Worm (Caenorhabditis elegans) whole organism, L2 larva: ENCODE data around the gene F47B8.8.

ENCODE experiments used
- C34F6.9 ChIP-seq: fragments of 150-350 bp; optimal IDR thresholded peaks from 2 replicates; lab custom pipeline; 2014; ENCODE audit warnings: missing biosample characterization, missing genetic modification characterization
- F13H6.1 ChIP-seq: sonication (generic microtip); optimal IDR thresholded peaks from 2 replicates; lab custom pipeline; 2016; ENCODE audit warnings: missing genetic modification characterization, missing compliant biosample characterization
- Y55F3AM.14 ChIP-seq: fragments of 200-800 bp; sonication (Bioruptor generic); optimal IDR thresholded peaks from 2 replicates; lab custom pipeline; 2018; ENCODE audit warnings: mild to moderate bottlenecking, missing genetic modification characterization, missing compliant biosample characterization
- ZK546.5 ChIP-seq: sonication (generic microtip); optimal IDR thresholded peaks from 2 replicates; lab custom pipeline; 2017; ENCODE audit warnings: missing biosample characterization, missing genetic modification characterization
- alr-1 ChIP-seq: fragments of 150-350 bp; optimal IDR thresholded peaks from 2 replicates; lab custom pipeline; 2014; ENCODE audit warnings: missing biosample characterization, missing genetic modification characterization
- ama-1 ChIP-seq: fragments of 150-350 bp; optimal IDR thresholded peaks from 2 replicates; lab custom pipeline; 2018; ENCODE audit warnings: inconsistent platforms
- blmp-1 ChIP-seq: sonication (generic microtip); optimal IDR thresholded peaks from 2 replicates; lab custom pipeline; 2017; ENCODE audit warnings: missing genetic modification characterization, mild to moderate bottlenecking, missing compliant biosample characterization, antibody characterized with exemption, moderate library complexity; ENCODE audit not compliant: insufficient read depth
- dmd-4 ChIP-seq: sonication (generic microtip); optimal IDR thresholded peaks from 2 replicates; lab custom pipeline; 2017; ENCODE audit warnings: missing biosample characterization, missing genetic modification characterization
- egl-27 ChIP-seq: sonication (generic microtip); optimal IDR thresholded peaks from 3 replicates; lab custom pipeline; 2017; ENCODE audit warnings: missing biosample characterization, missing genetic modification reagents, missing genetic modification characterization
- elt-1 ChIP-seq: fragments of 150-350 bp; optimal IDR thresholded peaks from 2 replicates; lab custom pipeline; 2014; ENCODE audit warnings: missing biosample characterization, missing genetic modification characterization
- fos-1 ChIP-seq: fragments of 150-350 bp; optimal IDR thresholded peaks from 2 replicates; lab custom pipeline; 2014; ENCODE audit warnings: missing biosample characterization, missing genetic modification characterization
- lin-11 ChIP-seq: fragments of 150-350 bp; sonication (generic microtip); optimal IDR thresholded peaks from 2 replicates; lab custom pipeline; 2014; ENCODE audit warnings: missing biosample characterization, missing genetic modification characterization, inconsistent platforms, mixed read lengths
- lin-39 ChIP-seq: fragments of 150-350 bp; optimal IDR thresholded peaks from 2 replicates; lab custom pipeline; 2014; ENCODE audit warnings: missing biosample characterization, missing genetic modification reagents, missing genetic modification characterization
- lsy-2 ChIP-seq, 2 experiments: fragments of 150-350 bp in 1 of 2; sonication (generic microtip) in 1 of 2; optimal IDR thresholded peaks; 2 replicates each; lab custom pipeline; 2014 to 2017; ENCODE audit warnings: missing biosample characterization in 2 of 2, missing genetic modification characterization in 2 of 2
- mab-5 ChIP-seq: fragments of 150-350 bp; optimal IDR thresholded peaks from 2 replicates; lab custom pipeline; 2014; ENCODE audit warnings: missing biosample characterization, missing genetic modification characterization
- mbf-1 ChIP-seq: sonication (generic microtip); optimal IDR thresholded peaks from 2 replicates; lab custom pipeline; 2017; ENCODE audit warnings: missing biosample characterization, missing genetic modification characterization
- nhr-10 ChIP-seq: sonication (generic microtip); optimal IDR thresholded peaks from 2 replicates; lab custom pipeline; 2017; ENCODE audit warnings: missing biosample characterization, missing genetic modification characterization
- nhr-11 ChIP-seq: fragments of 150-350 bp; optimal IDR thresholded peaks from 2 replicates; lab custom pipeline; 2014; ENCODE audit warnings: missing biosample characterization, missing genetic modification characterization
- nhr-12 ChIP-seq: fragments of 150-350 bp; optimal IDR thresholded peaks from 2 replicates; lab custom pipeline; 2014; ENCODE audit warnings: missing biosample characterization, missing genetic modification characterization
- nhr-129 ChIP-seq: fragments of 150-350 bp; optimal IDR thresholded peaks from 2 replicates; lab custom pipeline; 2014; ENCODE audit warnings: missing biosample characterization, missing genetic modification characterization
- nhr-21 ChIP-seq: fragments of 150-350 bp; optimal IDR thresholded peaks from 2 replicates; lab custom pipeline; 2014; ENCODE audit warnings: missing biosample characterization, missing genetic modification characterization
- nhr-237 ChIP-seq: fragments of 150-350 bp; optimal IDR thresholded peaks from 2 replicates; lab custom pipeline; 2014; ENCODE audit warnings: missing biosample characterization, missing genetic modification characterization
- nhr-25 ChIP-seq: fragments of 150-350 bp; sonication (generic microtip); optimal IDR thresholded peaks from 3 replicates; lab custom pipeline; 2014; ENCODE audit warnings: missing biosample characterization, missing genetic modification characterization
- nhr-77 ChIP-seq: fragments of 150-350 bp; optimal IDR thresholded peaks from 2 replicates; lab custom pipeline; 2014; ENCODE audit warnings: missing biosample characterization, missing genetic modification characterization
- sem-4 ChIP-seq: fragments of 150-350 bp; optimal IDR thresholded peaks from 2 replicates; lab custom pipeline; 2014; ENCODE audit warnings: missing biosample characterization, missing genetic modification reagents, missing genetic modification characterization
- skn-1 ChIP-seq: sonication (generic microtip); optimal IDR thresholded peaks from 2 replicates; lab custom pipeline; 2017; ENCODE audit warnings: missing biosample characterization, missing genetic modification characterization
- sma-3 ChIP-seq: sonication (generic microtip); optimal IDR thresholded peaks from 2 replicates; lab custom pipeline; 2016; ENCODE audit warnings: missing genetic modification reagents, missing genetic modification characterization, missing compliant biosample characterization
- snpc-4 ChIP-seq: fragments of 150-350 bp; optimal IDR thresholded peaks from 2 replicates; lab custom pipeline; 2014; ENCODE audit warnings: missing biosample characterization, missing genetic modification characterization
- unc-55 ChIP-seq: fragments of 150-350 bp; sonication (generic microtip); optimal IDR thresholded peaks from 3 replicates; lab custom pipeline; 2014; ENCODE audit warnings: missing biosample characterization, missing genetic modification reagents, missing genetic modification characterization
- unc-62 ChIP-seq: fragments of 150-350 bp; optimal IDR thresholded peaks from 2 replicates; lab custom pipeline; 2014; ENCODE audit warnings: missing biosample characterization, missing genetic modification reagents, missing genetic modification characterization
- zag-1 ChIP-seq: fragments of 150-350 bp; optimal IDR thresholded peaks from 2 replicates; lab custom pipeline; 2014; ENCODE audit warnings: missing biosample characterization, missing genetic modification characterization
- ztf-1 ChIP-seq: fragments of 200-800 bp; sonication (Bioruptor generic); conservative IDR thresholded peaks from 2 replicates; pipeline ENCODE4 v1.3.6; 2022; ENCODE audit warnings: missing genetic modification characterization, missing compliant biosample characterization
- ztf-11 ChIP-seq: sonication (generic microtip); optimal IDR thresholded peaks from 2 replicates; lab custom pipeline; 2017; ENCODE audit warnings: missing biosample characterization, missing genetic modification characterization
- ztf-4 ChIP-seq: fragments of 150-350 bp; optimal IDR thresholded peaks from 2 replicates; lab custom pipeline; 2014; ENCODE audit warnings: missing biosample characterization, missing genetic modification characterization

F47B8.8 gene

DNA sequence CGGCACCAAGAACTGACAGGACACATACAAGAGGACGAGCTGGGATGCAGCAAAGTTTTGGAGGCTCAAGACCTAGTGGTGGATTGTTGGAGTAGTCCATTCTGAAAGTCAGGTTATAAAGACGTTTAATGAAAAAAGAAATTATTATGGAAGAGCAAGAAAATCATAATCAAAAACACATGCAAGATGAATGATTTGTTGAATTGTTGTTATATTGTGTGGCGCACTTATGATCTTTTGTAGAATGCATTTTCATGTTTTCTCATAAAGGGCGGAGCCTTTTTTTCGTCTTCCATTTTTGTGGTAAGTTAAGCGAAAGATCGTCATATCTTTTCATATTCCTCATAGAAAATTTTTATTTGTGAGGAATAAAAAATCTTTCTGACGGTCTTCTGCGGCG is 15.0 kb upstream of the F47B8.8 start, which contains the start of gene F47B8.2:
TSS of gene F47B8.2 (minus strand) at position 101 of the 400 bp plus-strand sequence.
- no peak for TF ChIP-seq mab-5 (tag; lab: Kevin White, UChicago)
- no peak for TF ChIP-seq snpc-4 (tag; lab: Kevin White, UChicago)
- no peak for TF ChIP-seq ztf-1 (GFP tag; lab: Robert Waterston, UW)
- no peak for TF ChIP-seq nhr-12
- no peak for TF ChIP-seq skn-1 (tag; lab: Kevin White, UChicago)
- no peak for TF ChIP-seq nhr-25
- no peak for TF ChIP-seq mbf-1 (tag; lab: Kevin White, UChicago)
- TF ChIP-seq ztf-11 (tag; lab: Kevin White, UChicago), result no peak
- TF ChIP-seq F13H6.1 (tag; lab: Kevin White, UChicago), result no peak
- TF ChIP-seq unc-55 (GFP tag; lab: Kevin White, UChicago), result no peak
- TF ChIP-seq ZK546.5 (tag; lab: Kevin White, UChicago), result no peak
- no peak for TF ChIP-seq nhr-21 (tag; lab: Kevin White, UChicago)
- TF ChIP-seq nhr-77 (tag; lab: Kevin White, UChicago), result no peak
- TF ChIP-seq sma-3 (GFP tag; lab: Kevin White, UChicago), result no peak
- no peak for TF ChIP-seq nhr-10 (tag; lab: Kevin White, UChicago)
- no peak for TF ChIP-seq blmp-1 (tag; lab: Kevin White, UChicago)
- no peak for TF ChIP-seq dmd-4
- TF ChIP-seq alr-1, result no peak
- TF ChIP-seq egl-27 (tag; lab: Kevin White, UChicago), result no peak
- no peak for TF ChIP-seq lin-39 (tag; lab: Kevin White, UChicago)

ce11 chrV:14317204-14317603 is 14.3 kb upstream of the F47B8.8 start:
- TF ChIP-seq unc-55 (GFP tag; lab: Kevin White, UChicago) (peak; percentile 19), elt-1 (tag; lab: Kevin White, UChicago) (no peak), F13H6.1 (tag; lab: Kevin White, UChicago) (no peak), nhr-129 (tag; lab: Kevin White, UChicago) (peak; percentile 40), C34F6.9 (peak; percentile 7)

DNA sequence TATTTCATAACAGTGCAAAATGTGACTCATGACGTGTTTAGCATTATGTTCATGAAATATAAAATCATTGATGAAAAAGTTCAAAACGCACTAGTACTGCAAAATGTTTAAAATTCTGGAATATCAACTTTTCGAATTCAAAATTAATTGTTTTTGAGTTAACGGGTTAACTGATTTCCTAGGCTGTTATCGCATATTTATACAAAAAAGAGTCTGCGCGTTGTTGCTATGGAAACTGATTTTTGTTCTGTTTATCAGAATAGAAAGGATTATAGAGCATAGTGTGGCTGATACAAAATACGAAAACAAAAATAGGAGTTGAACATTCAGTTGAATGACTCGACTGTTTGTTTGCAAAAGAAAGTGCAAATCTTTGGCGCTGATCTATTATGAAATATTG is 13.9 kb upstream of the F47B8.8 start:
- TF ChIP-seq egl-27 (tag; lab: Kevin White, UChicago) (no peak), fos-1 (no peak), unc-62 (no peak), lin-11 (tag; lab: Kevin White, UChicago) (no peak), nhr-129 (tag; lab: Kevin White, UChicago) (no peak), nhr-12 (no peak), F13H6.1 (tag; lab: Kevin White, UChicago) (no peak), ztf-1 (GFP tag; lab: Robert Waterston, UW) (no peak)

ce11 chrV:14319101-14319781 is 12.3 kb upstream of the F47B8.8 start, which contains the start of gene F47B8.13:
Gene F47B8.13 (minus strand): TSS chrV:14319731.
- no peak for TF ChIP-seq ztf-1 (GFP tag; lab: Robert Waterston, UW)
- TF ChIP-seq nhr-11, result no peak
- no peak for TF ChIP-seq sem-4 (tag; lab: Kevin White, UChicago)
- no peak for TF ChIP-seq snpc-4 (tag; lab: Kevin White, UChicago)
- no peak for TF ChIP-seq ama-1 (lab: Kevin White, UChicago)
- TF ChIP-seq nhr-21 (tag; lab: Kevin White, UChicago), result no peak
- TF ChIP-seq zag-1 (tag; lab: Kevin White, UChicago), result no peak
- TF ChIP-seq lin-11 (tag; lab: Kevin White, UChicago), result no peak
- TF ChIP-seq C34F6.9, result no peak
- no peak for TF ChIP-seq Y55F3AM.14 (GFP tag; lab: Kevin White, UChicago)
- TF ChIP-seq F13H6.1 (tag; lab: Kevin White, UChicago), result no peak
- no peak for TF ChIP-seq mbf-1 (tag; lab: Kevin White, UChicago)
- no peak for TF ChIP-seq nhr-77 (tag; lab: Kevin White, UChicago)
- TF ChIP-seq nhr-237, result no peak
- TF ChIP-seq ztf-4 (tag; lab: Kevin White, UChicago), result no peak
- TF ChIP-seq lsy-2 (tag; optimal IDR thresholded peaks at IDR 0.05; lab: Kevin White, UChicago), result no peak
- TF ChIP-seq nhr-10 (tag; lab: Kevin White, UChicago), result no peak
- TF ChIP-seq skn-1 (tag; lab: Kevin White, UChicago), result no peak
- no peak for TF ChIP-seq alr-1
